Fruit fly (Drosophila melanogaster) whole organism, adult: Measurements from ENCODE around the gene Npc2d.

Experiments used
- CG11617 ChIP-seq: fragments of 200-800 bp; sonication (Bioruptor generic); optimal IDR thresholded peaks from 2 replicates; lab custom pipeline; 2017; ENCODE audit warnings: mild to moderate bottlenecking, missing biosample characterization, missing genetic modification reagents, missing genetic modification characterization
- CG12768 ChIP-seq: fragments of 200-800 bp; sonication (Bioruptor generic); optimal IDR thresholded peaks from 2 replicates; lab custom pipeline; 2017; ENCODE audit warnings: missing biosample characterization, missing genetic modification characterization, mild to moderate bottlenecking, moderate library complexity, missing genetic modification reagents
- CG14711 ChIP-seq: fragments of 200-800 bp; sonication (Bioruptor generic); optimal IDR thresholded peaks from 2 replicates; lab custom pipeline; 2018; ENCODE audit warnings: missing biosample characterization, mild to moderate bottlenecking, missing genetic modification characterization, moderate library complexity
- CG1620 ChIP-seq: fragments of 200-800 bp; sonication (Bioruptor generic); optimal IDR thresholded peaks from 2 replicates; lab custom pipeline; 2016; ENCODE audit warnings: missing biosample characterization, missing genetic modification characterization
- CG33017 ChIP-seq: fragments of 200-800 bp; sonication (Bioruptor generic); optimal IDR thresholded peaks from 2 replicates; lab custom pipeline; 2018; ENCODE audit warnings: missing biosample characterization, mild to moderate bottlenecking, missing genetic modification characterization, moderate library complexity
- CG5204 ChIP-seq: fragments of 200-800 bp; sonication (Bioruptor generic); optimal IDR thresholded peaks from 2 replicates; lab custom pipeline; 2016; ENCODE audit warnings: missing biosample characterization, missing genetic modification characterization
- CG7045 ChIP-seq: fragments of 200-800 bp; sonication (Bioruptor generic); optimal IDR thresholded peaks from 2 replicates; lab custom pipeline; 2017; ENCODE audit warnings: missing biosample characterization, mild to moderate bottlenecking, missing genetic modification characterization
- CG7101 ChIP-seq: fragments of 200-800 bp; sonication (Bioruptor generic); optimal IDR thresholded peaks from 2 replicates; lab custom pipeline; 2018; ENCODE audit warnings: missing biosample characterization, mild to moderate bottlenecking, missing genetic modification characterization, moderate library complexity
- Clk ChIP-seq: fragments of 200-800 bp; sonication (Bioruptor generic); optimal IDR thresholded peaks from 2 replicates; lab custom pipeline; 2017; ENCODE audit warnings: missing biosample characterization, missing genetic modification characterization
- Crg-1 ChIP-seq: fragments of 200-800 bp; sonication (Bioruptor generic); optimal IDR thresholded peaks from 2 replicates; lab custom pipeline; 2016; ENCODE audit warnings: missing biosample characterization, missing genetic modification characterization
- Hr96 ChIP-seq: fragments of 200-800 bp; sonication (Bioruptor generic); optimal IDR thresholded peaks from 2 replicates; lab custom pipeline; 2016; ENCODE audit warnings: missing biosample characterization, missing genetic modification characterization
- Mnt ChIP-seq: fragments of 200-800 bp; sonication (Bioruptor generic); optimal IDR thresholded peaks from 2 replicates; lab custom pipeline; 2016; ENCODE audit warnings: missing biosample characterization, mild to moderate bottlenecking, missing genetic modification characterization
- bab1 ChIP-seq: fragments of 200-800 bp; sonication (Bioruptor generic); optimal IDR thresholded peaks from 3 replicates; lab custom pipeline; 2019; ENCODE audit warnings: missing biosample characterization, mild to moderate bottlenecking, missing genetic modification characterization, moderate library complexity
- cic ChIP-seq: fragments of 200-800 bp; sonication (Bioruptor generic); optimal IDR thresholded peaks from 2 replicates; lab custom pipeline; 2017; ENCODE audit warnings: missing biosample characterization, mild to moderate bottlenecking, missing genetic modification characterization, moderate library complexity
- cnc ChIP-seq, 2 experiments: fragments of >200 bp; optimal IDR thresholded peaks; 2 replicates each; lab custom pipeline; 2017
- kay ChIP-seq: fragments of 200-800 bp; sonication (Bioruptor generic); peaks from one replicate; lab custom pipeline; 2016; ENCODE audit warnings: missing biosample characterization, missing genetic modification characterization, borderline replicate concordance
- ovo ChIP-seq: fragments of 200-800 bp; sonication (Bioruptor generic); optimal IDR thresholded peaks from 2 replicates; lab custom pipeline; 2016; ENCODE audit warnings: missing biosample characterization, missing genetic modification characterization
- pad ChIP-seq: fragments of 200-800 bp; sonication (Bioruptor generic); optimal IDR thresholded peaks from 3 replicates; lab custom pipeline; 2017; ENCODE audit warnings: missing biosample characterization, missing genetic modification characterization, mild to moderate bottlenecking, moderate library complexity, missing genetic modification reagents
- tj ChIP-seq: fragments of 200-800 bp; sonication (Bioruptor generic); optimal IDR thresholded peaks from 3 replicates; lab custom pipeline; 2017; ENCODE audit warnings: missing biosample characterization, mild to moderate bottlenecking, missing genetic modification characterization, moderate library complexity
- toe ChIP-seq: fragments of 200-800 bp; sonication (Bioruptor generic); optimal IDR thresholded peaks from 2 replicates; lab custom pipeline; 2016; ENCODE audit warnings: missing biosample characterization, missing genetic modification characterization

The Npc2d gene

dm6 chr3R:10062324-10062723 lies 6.4 kb upstream of the Npc2d start, which contains the start of gene CG33630:
Gene CG33630, plus strand, starts transcription at chr3R:10062624.
- TF ChIP-seq Crg-1 (GFP tag; lab: Kevin White, UChicago) (no peak), cic (no peak), toe (GFP tag; lab: Kevin White, UChicago) (no peak), CG7045 (GFP tag; lab: Kevin White, UChicago) (no peak), ovo (GFP tag; lab: Kevin White, UChicago) (no peak), CG14711 (no peak)

dm6 chr3R:10059952-10060351 lies 4.1 kb upstream of the Npc2d start, which contains the start of gene Npc2c:
Gene Npc2c, plus strand, starts transcription at chr3R:10060252.
- TF ChIP-seq ovo (GFP tag; lab: Kevin White, UChicago) (no peak), pad (no peak), Mnt (GFP tag; lab: Kevin White, UChicago) (no peak), cnc (optimal IDR thresholded peaks at IDR 0.05; lab: Kevin White, UChicago) (no peak), CG33017 (tag; lab: Kevin White, UChicago) (no peak), CG1620 (GFP tag; lab: Kevin White, UChicago) (no peak), bab1 (GFP tag; lab: Kevin White, UChicago) (no peak), tj (no peak), CG11617 (GFP tag; lab: Kevin White, UChicago) (no peak), Crg-1 (GFP tag; lab: Kevin White, UChicago) (no peak), kay (no peak), cic (no peak), CG12768 (GFP tag; lab: Kevin White, UChicago) (no peak), Clk (GFP tag; lab: Kevin White, UChicago) (no peak), CG14711 (no peak), toe (GFP tag; lab: Kevin White, UChicago) (no peak), CG7045 (GFP tag; lab: Kevin White, UChicago) (no peak), CG5204 (no peak)

dm6 chr3R:10059358-10059757 lies 3.5 kb upstream of the Npc2d start:
- no peak for TF ChIP-seq Clk (GFP tag; lab: Kevin White, UChicago)
- TF ChIP-seq kay: peak; percentile 27
- no peak for TF ChIP-seq cnc (optimal IDR thresholded peaks at IDR 0.05; lab: Kevin White, UChicago)
- TF ChIP-seq CG7101 (tag; lab: Kevin White, UChicago): no peak
- no peak for TF ChIP-seq ovo (GFP tag; lab: Kevin White, UChicago)
- no peak for TF ChIP-seq CG12768 (GFP tag; lab: Kevin White, UChicago)

- TF ChIP-seq CG5204: no peak
- no peak for TF ChIP-seq Mnt (GFP tag; lab: Kevin White, UChicago)
Measured at dm6 chr3R:10056647-10057046, 764 bp upstream of the Npc2d start.

- no peak for TF ChIP-seq CG7101 (tag; lab: Kevin White, UChicago)
- no peak for TF ChIP-seq CG1620 (GFP tag; lab: Kevin White, UChicago)
- no peak for TF ChIP-seq cic
- TF ChIP-seq Crg-1 (GFP tag; lab: Kevin White, UChicago): no peak
Measured at dm6 chr3R:10055004-10055403, 879 bp downstream of the Npc2d start.

- TF ChIP-seq CG7045 (GFP tag; lab: Kevin White, UChicago): peak; percentile 3
- no peak for TF ChIP-seq CG11617 (GFP tag; lab: Kevin White, UChicago)
- TF ChIP-seq cic: peak; percentile 92
- no peak for TF ChIP-seq tj
- TF ChIP-seq CG1620 (GFP tag; lab: Kevin White, UChicago): no peak
- no peak for TF ChIP-seq bab1 (GFP tag; lab: Kevin White, UChicago)
- no peak for TF ChIP-seq kay
- TF ChIP-seq CG7101 (tag; lab: Kevin White, UChicago): peak; percentile 11
- peak; percentile 4 for TF ChIP-seq CG14711
- TF ChIP-seq ovo (GFP tag; lab: Kevin White, UChicago): peak; percentile 58
- peak; percentile 70 for TF ChIP-seq CG33017 (tag; lab: Kevin White, UChicago)
- no peak for TF ChIP-seq Hr96 (GFP tag; lab: Kevin White, UChicago)
- TF ChIP-seq Crg-1 (GFP tag; lab: Kevin White, UChicago): peak; percentile 34
- TF ChIP-seq toe (GFP tag; lab: Kevin White, UChicago): no peak
- peak; percentile 22 for TF ChIP-seq pad
- peak; percentile 2 for TF ChIP-seq CG5204
- peak; percentile 53 for TF ChIP-seq Mnt (GFP tag; lab: Kevin White, UChicago)
- no peak for TF ChIP-seq cnc (optimal IDR thresholded peaks at IDR 0.05; lab: Kevin White, UChicago)
- TF ChIP-seq CG12768 (GFP tag; lab: Kevin White, UChicago): peak; percentile 71
- TF ChIP-seq Clk (GFP tag; lab: Kevin White, UChicago): no peak
Measured at dm6 chr3R:10054278-10054975, 1.5 kb downstream of the Npc2d start.

dm6 chr3R:10053559-10053958 lies 2.3 kb downstream of the Npc2d start:
- TF ChIP-seq cic (no peak), ovo (GFP tag; lab: Kevin White, UChicago) (no peak), CG1620 (GFP tag; lab: Kevin White, UChicago) (no peak), Clk (GFP tag; lab: Kevin White, UChicago) (no peak), tj (no peak), CG11617 (GFP tag; lab: Kevin White, UChicago) (no peak), CG14711 (no peak), CG7101 (tag; lab: Kevin White, UChicago) (no peak), bab1 (GFP tag; lab: Kevin White, UChicago) (no peak), CG5204 (no peak), CG33017 (tag; lab: Kevin White, UChicago) (no peak), CG12768 (GFP tag; lab: Kevin White, UChicago) (no peak), Mnt (GFP tag; lab: Kevin White, UChicago) (no peak)
